Worm (Caenorhabditis elegans): ENCODE measurements around the gene F20D1.3.

F20D1.3 gene

ce11 chrX:15006847-15007358 lies 31.0 kb downstream of the F20D1.3 start, which contains the start of gene ergi-2:
ergi-2 (minus strand) TSS chrX:15007308.
- peak; percentile 30 for TF ChIP-seq mep-1 (tag; optimal IDR thresholded peaks at IDR 0.05)
- no peak for TF ChIP-seq cnd-1 (tag; optimal IDR thresholded peaks at IDR 0.05)
- TF ChIP-seq ces-1 (GFP tag; optimal IDR thresholded peaks at IDR 0.05), result peak; percentile 16
- TF ChIP-seq bed-3 (GFP tag; optimal IDR thresholded peaks at IDR 0.05), result no peak

ce11 chrX:15008697-15009096 lies 32.8 kb downstream of the F20D1.3 start:
- no peak for TF ChIP-seq bed-3 (GFP tag; optimal IDR thresholded peaks at IDR 0.05)
- no peak for TF ChIP-seq hlh-1 (tag; optimal IDR thresholded peaks at IDR 0.05)
- TF ChIP-seq unc-62 (GFP tag; optimal IDR thresholded peaks at IDR 0.05), result no peak
- no peak for TF ChIP-seq unc-120 (tag; optimal IDR thresholded peaks at IDR 0.05; ENCODE audit: poor library complexity, severe bottlenecking)
- no peak for TF ChIP-seq ztf-11 (tag; optimal IDR thresholded peaks at IDR 0.05)
- TF ChIP-seq drap-1 (GFP tag; optimal IDR thresholded peaks at IDR 0.05), result no peak
- TF ChIP-seq ceh-83 (GFP tag; optimal IDR thresholded peaks at IDR 0.05), result no peak
- no peak for TF ChIP-seq blmp-1 (tag; optimal IDR thresholded peaks at IDR 0.05)
- TF ChIP-seq lin-13 (tag; optimal IDR thresholded peaks at IDR 0.05), result no peak
- no peak for TF ChIP-seq ces-1 (GFP tag; optimal IDR thresholded peaks at IDR 0.05)
- no peak for TF ChIP-seq M03D4.4 (tag; optimal IDR thresholded peaks at IDR 0.05)

- TF ChIP-seq mep-1 (tag; optimal IDR thresholded peaks at IDR 0.05), result no peak
- TF ChIP-seq nhr-76 (tag; optimal IDR thresholded peaks at IDR 0.05), result no peak
- no peak for TF ChIP-seq elt-1 (tag; optimal IDR thresholded peaks at IDR 0.05; ENCODE audit: borderline replicate concordance, insufficient read depth)
These were observed 35.0 kb downstream of the F20D1.3 start for ce11 chrX:15010941-15011340.

- TF ChIP-seq tbx-8 (GFP tag; optimal IDR thresholded peaks at IDR 0.05) (no peak), ces-1 (GFP tag; optimal IDR thresholded peaks at IDR 0.05) (peak; percentile 47)
These were observed 35.8 kb downstream of the F20D1.3 start for ce11 chrX:15011526-15012274.

- TF ChIP-seq hlh-1 (tag; optimal IDR thresholded peaks at IDR 0.05) (peak; percentile 95), ceh-43 (GFP tag; optimal IDR thresholded peaks at IDR 0.05) (no peak), nhr-12 (tag; optimal IDR thresholded peaks at IDR 0.05) (no peak), unc-120 (tag; optimal IDR thresholded peaks at IDR 0.05; ENCODE audit: poor library complexity, severe bottlenecking) (peak; percentile 72), unc-62 (GFP tag; optimal IDR thresholded peaks at IDR 0.05) (peak; percentile 77), bed-3 (GFP tag; optimal IDR thresholded peaks at IDR 0.05) (no peak)
These were observed 38.1 kb downstream of the F20D1.3 start for ce11 chrX:15013941-15014453.

ce11 chrX:15016102-15016501 lies 40.2 kb downstream of the F20D1.3 start:
- TF ChIP-seq tbx-8 (GFP tag; optimal IDR thresholded peaks at IDR 0.05) (no peak), sptf-1 (tag; optimal IDR thresholded peaks at IDR 0.05) (peak; percentile 7)

- no peak for TF ChIP-seq sptf-1 (tag; optimal IDR thresholded peaks at IDR 0.05)
- TF ChIP-seq mep-1 (tag; optimal IDR thresholded peaks at IDR 0.05), result no peak
- TF ChIP-seq ztf-11 (tag; optimal IDR thresholded peaks at IDR 0.05), result no peak
- no peak for TF ChIP-seq unc-120 (tag; optimal IDR thresholded peaks at IDR 0.05; ENCODE audit: poor library complexity, severe bottlenecking)
- no peak for TF ChIP-seq ces-1 (GFP tag; optimal IDR thresholded peaks at IDR 0.05)
- TF ChIP-seq ceh-43 (GFP tag; optimal IDR thresholded peaks at IDR 0.05), result no peak
- TF ChIP-seq nhr-237 (tag; optimal IDR thresholded peaks at IDR 0.05), result no peak
- TF ChIP-seq nhr-12 (tag; optimal IDR thresholded peaks at IDR 0.05), result no peak
These were observed 50.1 kb downstream of the F20D1.3 start, which contains the start of gene seb-3 for ce11 chrX:15026008-15026407. seb-3 (plus strand) TSS chrX:15026308.

ce11 chrX:15027566-15027965 lies 51.6 kb downstream of the F20D1.3 start:
- TF ChIP-seq nhr-2 (tag; optimal IDR thresholded peaks at IDR 0.05), result no peak
- no peak for TF ChIP-seq elt-3 (tag; optimal IDR thresholded peaks at IDR 0.05)
- TF ChIP-seq unc-62 (GFP tag; optimal IDR thresholded peaks at IDR 0.05), result no peak
- no peak for TF ChIP-seq snpc-4 (tag; optimal IDR thresholded peaks at IDR 0.05)
- no peak for TF ChIP-seq sem-2 (GFP tag; optimal IDR thresholded peaks at IDR 0.05)
- TF ChIP-seq ztf-11 (tag; optimal IDR thresholded peaks at IDR 0.05), result no peak
- no peak for TF ChIP-seq cnd-1 (tag; optimal IDR thresholded peaks at IDR 0.05)
- no peak for TF ChIP-seq lsy-2 (tag; optimal IDR thresholded peaks at IDR 0.05)
- TF ChIP-seq mep-1 (tag; optimal IDR thresholded peaks at IDR 0.05), result no peak
- no peak for TF ChIP-seq M03D4.4 (tag; optimal IDR thresholded peaks at IDR 0.05)
- no peak for TF ChIP-seq blmp-1 (tag; optimal IDR thresholded peaks at IDR 0.05)
- no peak for TF ChIP-seq nhr-237 (tag; optimal IDR thresholded peaks at IDR 0.05)
- no peak for TF ChIP-seq lin-13 (tag; optimal IDR thresholded peaks at IDR 0.05)

Measured in whole organism, mixed stage, embryonic.